Fruit fly (Drosophila melanogaster) whole organism, adult: ENCODE data around the gene ebd2.

Experiments
- CG11617 ChIP-seq: fragments of 200-800 bp; sonication (Bioruptor generic); optimal IDR thresholded peaks from 2 replicates; lab custom pipeline; 2017; ENCODE audit warnings: mild to moderate bottlenecking, missing biosample characterization, missing genetic modification reagents, missing genetic modification characterization
- CG12768 ChIP-seq: fragments of 200-800 bp; sonication (Bioruptor generic); optimal IDR thresholded peaks from 2 replicates; lab custom pipeline; 2017; ENCODE audit warnings: missing biosample characterization, missing genetic modification characterization, mild to moderate bottlenecking, moderate library complexity, missing genetic modification reagents
- CG14711 ChIP-seq: fragments of 200-800 bp; sonication (Bioruptor generic); optimal IDR thresholded peaks from 2 replicates; lab custom pipeline; 2018; ENCODE audit warnings: missing biosample characterization, mild to moderate bottlenecking, missing genetic modification characterization, moderate library complexity
- CG1620 ChIP-seq: fragments of 200-800 bp; sonication (Bioruptor generic); optimal IDR thresholded peaks from 2 replicates; lab custom pipeline; 2016; ENCODE audit warnings: missing biosample characterization, missing genetic modification characterization
- CG33017 ChIP-seq: fragments of 200-800 bp; sonication (Bioruptor generic); optimal IDR thresholded peaks from 2 replicates; lab custom pipeline; 2018; ENCODE audit warnings: missing biosample characterization, mild to moderate bottlenecking, missing genetic modification characterization, moderate library complexity
- CG5204 ChIP-seq: fragments of 200-800 bp; sonication (Bioruptor generic); optimal IDR thresholded peaks from 2 replicates; lab custom pipeline; 2016; ENCODE audit warnings: missing biosample characterization, missing genetic modification characterization
- CG7045 ChIP-seq: fragments of 200-800 bp; sonication (Bioruptor generic); optimal IDR thresholded peaks from 2 replicates; lab custom pipeline; 2017; ENCODE audit warnings: missing biosample characterization, mild to moderate bottlenecking, missing genetic modification characterization
- CG7101 ChIP-seq: fragments of 200-800 bp; sonication (Bioruptor generic); optimal IDR thresholded peaks from 2 replicates; lab custom pipeline; 2018; ENCODE audit warnings: missing biosample characterization, mild to moderate bottlenecking, missing genetic modification characterization, moderate library complexity
- Clk ChIP-seq: fragments of 200-800 bp; sonication (Bioruptor generic); optimal IDR thresholded peaks from 2 replicates; lab custom pipeline; 2017; ENCODE audit warnings: missing biosample characterization, missing genetic modification characterization
- Crg-1 ChIP-seq: fragments of 200-800 bp; sonication (Bioruptor generic); optimal IDR thresholded peaks from 2 replicates; lab custom pipeline; 2016; ENCODE audit warnings: missing biosample characterization, missing genetic modification characterization
- Hr96 ChIP-seq: fragments of 200-800 bp; sonication (Bioruptor generic); optimal IDR thresholded peaks from 2 replicates; lab custom pipeline; 2016; ENCODE audit warnings: missing biosample characterization, missing genetic modification characterization
- Mnt ChIP-seq: fragments of 200-800 bp; sonication (Bioruptor generic); optimal IDR thresholded peaks from 2 replicates; lab custom pipeline; 2016; ENCODE audit warnings: missing biosample characterization, mild to moderate bottlenecking, missing genetic modification characterization
- bab1 ChIP-seq: fragments of 200-800 bp; sonication (Bioruptor generic); optimal IDR thresholded peaks from 3 replicates; lab custom pipeline; 2019; ENCODE audit warnings: missing biosample characterization, mild to moderate bottlenecking, missing genetic modification characterization, moderate library complexity
- cic ChIP-seq: fragments of 200-800 bp; sonication (Bioruptor generic); optimal IDR thresholded peaks from 2 replicates; lab custom pipeline; 2017; ENCODE audit warnings: missing biosample characterization, mild to moderate bottlenecking, missing genetic modification characterization, moderate library complexity
- cnc ChIP-seq, 2 experiments: fragments of >200 bp; optimal IDR thresholded peaks; 2 replicates each; lab custom pipeline; 2017
- kay ChIP-seq: fragments of 200-800 bp; sonication (Bioruptor generic); peaks from one replicate; lab custom pipeline; 2016; ENCODE audit warnings: missing biosample characterization, missing genetic modification characterization, borderline replicate concordance
- ovo ChIP-seq: fragments of 200-800 bp; sonication (Bioruptor generic); optimal IDR thresholded peaks from 2 replicates; lab custom pipeline; 2016; ENCODE audit warnings: missing biosample characterization, missing genetic modification characterization
- pad ChIP-seq: fragments of 200-800 bp; sonication (Bioruptor generic); optimal IDR thresholded peaks from 3 replicates; lab custom pipeline; 2017; ENCODE audit warnings: missing biosample characterization, missing genetic modification characterization, mild to moderate bottlenecking, moderate library complexity, missing genetic modification reagents
- tj ChIP-seq: fragments of 200-800 bp; sonication (Bioruptor generic); optimal IDR thresholded peaks from 3 replicates; lab custom pipeline; 2017; ENCODE audit warnings: missing biosample characterization, mild to moderate bottlenecking, missing genetic modification characterization, moderate library complexity
- toe ChIP-seq: fragments of 200-800 bp; sonication (Bioruptor generic); optimal IDR thresholded peaks from 2 replicates; lab custom pipeline; 2016; ENCODE audit warnings: missing biosample characterization, missing genetic modification characterization

Gene ebd2

dm6 chr3L:21382158-21382610, 33.1 kb upstream of the ebd2 start, which contains the start of gene rgn:
Gene rgn (plus strand): TSS chr3L:21382501.
- peak; percentile 59 for TF ChIP-seq CG33017 (tag; lab: Kevin White, UChicago)
- TF ChIP-seq Crg-1 (GFP tag; lab: Kevin White, UChicago): no peak
- peak; percentile 56 for TF ChIP-seq CG14711 (tag; lab: Kevin White, UChicago)
- peak; percentile 66 for TF ChIP-seq CG7045 (GFP tag; lab: Kevin White, UChicago)
- TF ChIP-seq CG7101 (tag; lab: Kevin White, UChicago): peak; percentile 33
- TF ChIP-seq pad: peak; percentile 35
- TF ChIP-seq Mnt: peak; percentile 51
- no peak for TF ChIP-seq cic (GFP tag; lab: Kevin White, UChicago)
- TF ChIP-seq kay (GFP tag; lab: Kevin White, UChicago): no peak
- peak; percentile 39 for TF ChIP-seq tj (GFP tag; lab: Kevin White, UChicago)
- peak; percentile 9 for TF ChIP-seq toe (GFP tag; lab: Kevin White, UChicago)
- TF ChIP-seq cnc (optimal IDR thresholded peaks at IDR 0.05; lab: Kevin White, UChicago): no peak
- peak; percentile 38 for TF ChIP-seq bab1 (GFP tag; lab: Kevin White, UChicago)
- TF ChIP-seq Hr96 (GFP tag; lab: Kevin White, UChicago): peak; percentile 31
- peak; percentile 28 for TF ChIP-seq CG5204 (GFP tag; lab: Kevin White, UChicago)
- TF ChIP-seq CG11617 (GFP tag; lab: Kevin White, UChicago): peak; percentile 57
- TF ChIP-seq CG12768 (GFP tag; lab: Kevin White, UChicago): peak; percentile 42
- TF ChIP-seq CG1620 (GFP tag; lab: Kevin White, UChicago): peak; percentile 11
- no peak for TF ChIP-seq ovo (GFP tag; lab: Kevin White, UChicago)
- no peak for TF ChIP-seq Clk (GFP tag; lab: Kevin White, UChicago)

- TF ChIP-seq CG12768 (GFP tag; lab: Kevin White, UChicago) (no peak), CG7101 (tag; lab: Kevin White, UChicago) (no peak), Crg-1 (GFP tag; lab: Kevin White, UChicago) (no peak), bab1 (GFP tag; lab: Kevin White, UChicago) (no peak), Clk (GFP tag; lab: Kevin White, UChicago) (no peak), CG14711 (tag; lab: Kevin White, UChicago) (no peak), cic (GFP tag; lab: Kevin White, UChicago) (no peak), CG11617 (GFP tag; lab: Kevin White, UChicago) (no peak), CG7045 (GFP tag; lab: Kevin White, UChicago) (no peak), toe (GFP tag; lab: Kevin White, UChicago) (no peak), Hr96 (GFP tag; lab: Kevin White, UChicago) (no peak), pad (no peak), CG1620 (GFP tag; lab: Kevin White, UChicago) (no peak), ovo (GFP tag; lab: Kevin White, UChicago) (no peak), cnc (optimal IDR thresholded peaks at IDR 0.05; lab: Kevin White, UChicago) (no peak)
Observed at dm6 chr3L:21381746-21382145, 32.7 kb upstream of the ebd2 start.

- TF ChIP-seq Mnt (no peak), kay (GFP tag; lab: Kevin White, UChicago) (peak; percentile 52)
Observed at dm6 chr3L:21380581-21381175, 31.6 kb upstream of the ebd2 start.

dm6 chr3L:21380126-21380525, 31.0 kb upstream of the ebd2 start:
- TF ChIP-seq kay (GFP tag; lab: Kevin White, UChicago) (no peak), Crg-1 (GFP tag; lab: Kevin White, UChicago) (no peak), bab1 (GFP tag; lab: Kevin White, UChicago) (no peak), CG11617 (GFP tag; lab: Kevin White, UChicago) (no peak), Clk (GFP tag; lab: Kevin White, UChicago) (no peak), CG12768 (GFP tag; lab: Kevin White, UChicago) (no peak), cnc (optimal IDR thresholded peaks at IDR 0.05; lab: Kevin White, UChicago) (no peak), CG33017 (tag; lab: Kevin White, UChicago) (no peak), CG5204 (GFP tag; lab: Kevin White, UChicago) (no peak), Mnt (no peak), CG7045 (GFP tag; lab: Kevin White, UChicago) (no peak), toe (GFP tag; lab: Kevin White, UChicago) (no peak)

dm6 chr3L:21371230-21371629, 22.1 kb upstream of the ebd2 start:
- no peak for TF ChIP-seq Mnt
- no peak for TF ChIP-seq CG7045 (GFP tag; lab: Kevin White, UChicago)
- no peak for TF ChIP-seq CG12768 (GFP tag; lab: Kevin White, UChicago)
- no peak for TF ChIP-seq bab1 (GFP tag; lab: Kevin White, UChicago)
- no peak for TF ChIP-seq toe (GFP tag; lab: Kevin White, UChicago)
- TF ChIP-seq cnc (optimal IDR thresholded peaks at IDR 0.05; lab: Kevin White, UChicago): no peak
- TF ChIP-seq Clk (GFP tag; lab: Kevin White, UChicago): no peak
- TF ChIP-seq cic (GFP tag; lab: Kevin White, UChicago): no peak
- no peak for TF ChIP-seq CG33017 (tag; lab: Kevin White, UChicago)
- no peak for TF ChIP-seq CG1620 (GFP tag; lab: Kevin White, UChicago)
- no peak for TF ChIP-seq CG11617 (GFP tag; lab: Kevin White, UChicago)
